Fruit fly (Drosophila melanogaster): ENCODE measurements around the gene CG15760.

The CG15760 gene

dm6 chrX:13679565-13679964 is 10.1 kb downstream of the CG15760 start (continued):
- TF ChIP-seq nmo (GFP tag; optimal IDR thresholded peaks at IDR 0.05) = peak; percentile 21
- TF ChIP-seq dmrt99B (tag; optimal IDR thresholded peaks at IDR 0.05) = peak; percentile 40
- no peak for TF ChIP-seq CrebB (tag; optimal IDR thresholded peaks at IDR 0.05)
- peak; percentile 62 for TF ChIP-seq Sox102F (GFP tag; optimal IDR thresholded peaks at IDR 0.05)
- TF ChIP-seq CG14014 (GFP tag; IDR thresholded peaks at IDR 0.05) = 0 out of 2 replicates have a peak, but pooled peaks have one; percentile 27
- peak; percentile 31 for TF ChIP-seq CG12391 (tag; optimal IDR thresholded peaks at IDR 0.05)
- peak; percentile 65 for TF ChIP-seq zf30C (GFP tag; optimal IDR thresholded peaks at IDR 0.05)
- peak; percentile 25 for TF ChIP-seq CG10209 (GFP tag; optimal IDR thresholded peaks at IDR 0.05)
- peak; percentile 13; the same call in 1 of the 2 replicates for TF ChIP-seq slbo (GFP tag; IDR thresholded peaks at IDR 0.05)
- peak in 1 of 3 experiments; percentile 44 for TF ChIP-seq lola (GFP tag; optimal IDR thresholded peaks at IDR 0.05)
- TF ChIP-seq bbx (GFP tag; IDR thresholded peaks at IDR 0.05; ENCODE audit: partially characterized antibody) = no peak
- TF ChIP-seq onecut (GFP tag; IDR thresholded peaks at IDR 0.05) = no peak
- TF ChIP-seq Drgx (GFP tag; IDR thresholded peaks at IDR 0.05) = peak; percentile 67
- peak; percentile 15 for TF ChIP-seq fd96Cb (tag; optimal IDR thresholded peaks at IDR 0.05)
- peak; percentile 35 for TF ChIP-seq CG18262 (tag; optimal IDR thresholded peaks at IDR 0.05)
- peak; percentile 35 for TF ChIP-seq Ssrp (tag; optimal IDR thresholded peaks at IDR 0.05)
- TF ChIP-seq dm (GFP tag; optimal IDR thresholded peaks at IDR 0.05) = no peak
- peak in 1 of 2 experiments; percentile 52 for TF ChIP-seq Hr51 (GFP tag; optimal IDR thresholded peaks at IDR 0.05)
- 0 out of 2 replicates have a peak, but pooled peaks have one; percentile 10 for TF ChIP-seq CG32767 (GFP tag; IDR thresholded peaks at IDR 0.05)
- TF ChIP-seq CG3163 (GFP tag; optimal IDR thresholded peaks at IDR 0.05) = no peak
- TF ChIP-seq pita (GFP tag; optimal IDR thresholded peaks at IDR 0.05) = no peak
- peak; percentile 16; the same call in 1 of the 2 replicates for TF ChIP-seq Xrp1 (GFP tag; IDR thresholded peaks at IDR 0.05)
- TF ChIP-seq CG31441 (GFP tag; IDR thresholded peaks at IDR 0.05) = peak; percentile 61
- peak; percentile 62 for TF ChIP-seq PHDP (tag; optimal IDR thresholded peaks at IDR 0.05)
- peak; percentile 47 for TF ChIP-seq CG2712 (tag; optimal IDR thresholded peaks at IDR 0.05)
- TF ChIP-seq dmrt11E (tag; optimal IDR thresholded peaks at IDR 0.05) = peak; percentile 46
- TF ChIP-seq trh (GFP tag; optimal IDR thresholded peaks at IDR 0.05) = no peak
- TF ChIP-seq CG18476 (GFP tag; optimal IDR thresholded peaks at IDR 0.05) = peak; percentile 4
- peak; percentile 18 for TF ChIP-seq Oli (tag; optimal IDR thresholded peaks at IDR 0.05)
- TF ChIP-seq CG17359 (tag; optimal IDR thresholded peaks at IDR 0.05) = peak; percentile 56
- no peak for TF ChIP-seq prd (optimal IDR thresholded peaks at IDR 0.05)
- peak; percentile 57 for TF ChIP-seq prd (GFP tag; IDR thresholded peaks at IDR 0.05)
- TF ChIP-seq Scr (GFP tag; IDR thresholded peaks at IDR 0.05; ENCODE audit: partially characterized antibody) = no peak
- TF ChIP-seq CG7839 (tag; optimal IDR thresholded peaks at IDR 0.05) = peak; percentile 9
- peak; percentile 19 for TF ChIP-seq sens (GFP tag)
- TF ChIP-seq gem (tag; optimal IDR thresholded peaks at IDR 0.05) = peak; percentile 70
- peak; percentile 58 for TF ChIP-seq CG11504 (tag; optimal IDR thresholded peaks at IDR 0.05)
- peak; percentile 52 for TF ChIP-seq CG15696 (tag; optimal IDR thresholded peaks at IDR 0.05)
- peak; percentile 26; the same call in 1 of the 2 replicates for TF ChIP-seq Ada2b (GFP tag; IDR thresholded peaks at IDR 0.05)
- TF ChIP-seq CG33557 (GFP tag; optimal IDR thresholded peaks at IDR 0.05) = peak; percentile 16
- no peak for TF ChIP-seq hkb (optimal IDR thresholded peaks at IDR 0.05)
- TF ChIP-seq hkb (GFP tag; IDR thresholded peaks at IDR 0.05) = 0 out of 2 replicates have a peak, but pooled peaks have one; percentile 9
- no peak for TF ChIP-seq CG8290 (GFP tag; optimal IDR thresholded peaks at IDR 0.05)
- no peak for TF ChIP-seq CG8290 (tag; optimal IDR thresholded peaks at IDR 0.05)
- TF ChIP-seq row (GFP tag; IDR thresholded peaks at IDR 0.05) = peak; percentile 61
- no peak for TF ChIP-seq zen2 (GFP tag; IDR thresholded peaks at IDR 0.05; ENCODE audit: partially characterized antibody)
- TF ChIP-seq CG14050 (GFP tag; IDR thresholded peaks at IDR 0.05) = no peak
- peak; percentile 19 for TF ChIP-seq Fer3 (tag; optimal IDR thresholded peaks at IDR 0.05)
- TF ChIP-seq toy (GFP tag; IDR thresholded peaks at IDR 0.05) = no peak
- peak; percentile 57 for TF ChIP-seq lbe (GFP tag; optimal IDR thresholded peaks at IDR 0.05)
